Fruit fly (Drosophila melanogaster) S2 (cell line): ENCODE results near the gene CG31183.

Experiments used
- CG8478 ChIP-seq: fragments of >200 bp; optimal IDR thresholded peaks from 2 replicates; lab custom pipeline; 2018
- CTCF ChIP-seq, 2 experiments: fragments of >200 bp; optimal IDR thresholded peaks; 2 replicates each; lab custom pipeline; 2018

DNA sequence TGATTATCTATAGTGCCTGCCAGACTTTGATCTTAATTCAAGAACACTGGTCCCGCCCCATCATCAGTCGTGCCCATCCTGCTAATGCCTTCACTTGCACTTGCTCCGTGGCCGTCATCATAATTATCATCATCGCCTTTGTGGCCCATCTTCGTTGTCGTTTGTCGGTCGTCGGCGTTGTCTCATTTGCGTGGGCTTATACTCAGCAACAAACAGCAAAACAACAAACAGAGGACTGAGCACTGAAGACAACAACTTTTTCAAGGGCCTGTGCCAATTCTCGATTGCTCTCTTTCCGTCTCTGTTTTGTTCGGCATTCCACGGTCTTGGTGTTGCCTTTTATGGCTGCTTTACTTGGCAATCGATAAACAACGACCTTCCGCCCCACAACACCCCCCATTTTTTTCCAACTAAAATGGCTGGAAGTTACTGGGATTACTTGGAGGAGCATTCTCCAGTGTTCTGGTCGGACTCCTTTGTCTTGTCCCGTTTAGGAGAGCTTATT lies 67.8 kb downstream of the CG31183 start:
- TF ChIP-seq CG8478 (lab: Kevin White, UChicago) (no peak), CTCF (optimal IDR thresholded peaks at IDR 0.05; lab: Kevin White, UChicago) (no peak)
